Worm (Caenorhabditis elegans) whole organism, L4 larva: ENCODE results near the gene W03B1.5.
"Not testable (repeated sequence)": the region's sequence is repeated elsewhere in the genome, so short reads cannot be mapped to it uniquely, and the experiment has no call there.

Source experiments
- D1046.2 ChIP-seq: fragments of 200-800 bp; sonication (Bioruptor generic); IDR thresholded peaks from 2 replicates; pipeline ENCODE4 v1.3.6; 2022; ENCODE audit warnings: missing genetic modification characterization, missing compliant biosample characterization
- F26F4.8 ChIP-seq: fragments of 200-800 bp; sonication (Bioruptor generic); conservative IDR thresholded peaks from 2 replicates; pipeline ENCODE4 v1.3.6; 2022; ENCODE audit warnings: missing genetic modification characterization, missing compliant biosample characterization
- T26A8.4 ChIP-seq: fragments of 200-800 bp; sonication (Bioruptor generic); IDR thresholded peaks from 2 replicates; pipeline ENCODE4 v1.3.6; 2022; ENCODE audit warnings: missing genetic modification characterization, missing compliant biosample characterization
- Y48G9A.11 ChIP-seq: fragments of 200-800 bp; sonication (Bioruptor generic); IDR thresholded peaks from 2 replicates; pipeline ENCODE4 v1.3.6; 2022; ENCODE audit warnings: missing genetic modification reagents, missing genetic modification characterization, missing compliant biosample characterization
- Y5F2A.4 ChIP-seq: fragments of 200-800 bp; sonication (Bioruptor generic); optimal IDR thresholded peaks from 2 replicates; lab custom pipeline; 2018; ENCODE audit warnings: mild to moderate bottlenecking, missing genetic modification characterization, missing compliant biosample characterization
- aha-1 ChIP-seq: fragments of 150-350 bp; peaks from one replicate; lab custom pipeline; 2014; ENCODE audit warnings: missing biosample characterization, missing genetic modification characterization
- aly-2 ChIP-seq: sonication (generic microtip); optimal IDR thresholded peaks from 2 replicates; lab custom pipeline; 2018; ENCODE audit warnings: missing biosample characterization, missing genetic modification characterization
- ceh-20 ChIP-seq: fragments of 200-800 bp; sonication (Bioruptor generic); IDR thresholded peaks from 2 replicates; pipeline ENCODE4 v1.3.6; 2022; ENCODE audit warnings: missing genetic modification reagents, missing genetic modification characterization, missing compliant biosample characterization
- ceh-28 ChIP-seq: fragments of 150-350 bp; optimal IDR thresholded peaks from 2 replicates; lab custom pipeline; 2014; ENCODE audit warnings: missing biosample characterization, missing genetic modification reagents, missing genetic modification characterization
- ceh-32 ChIP-seq: sonication (generic microtip); optimal IDR thresholded peaks from 2 replicates; lab custom pipeline; 2016; ENCODE audit warnings: mild to moderate bottlenecking, missing genetic modification characterization, missing compliant biosample characterization; ENCODE audit not compliant: poor library complexity
- ceh-44 ChIP-seq: fragments of 200-800 bp; sonication (Bioruptor generic); IDR thresholded peaks from 2 replicates; pipeline ENCODE4 v1.3.6; 2022; ENCODE audit warnings: missing genetic modification reagents, missing genetic modification characterization, missing compliant biosample characterization
- ceh-62 ChIP-seq: sonication (generic microtip); optimal IDR thresholded peaks from 2 replicates; lab custom pipeline; 2017; ENCODE audit warnings: missing biosample characterization, missing genetic modification characterization
- ceh-82 ChIP-seq: sonication (generic microtip); optimal IDR thresholded peaks from 2 replicates; lab custom pipeline; 2017; ENCODE audit warnings: missing biosample characterization, missing genetic modification characterization
- daf-19 ChIP-seq: fragments of 200-800 bp; sonication (Bioruptor generic); conservative IDR thresholded peaks from 2 replicates; pipeline ENCODE4 v1.3.6; 2022; ENCODE audit warnings: missing genetic modification characterization, missing compliant biosample characterization
- egl-27 ChIP-seq: sonication (generic microtip); optimal IDR thresholded peaks from 3 replicates; lab custom pipeline; 2017; ENCODE audit warnings: missing biosample characterization, missing genetic modification reagents, missing genetic modification characterization
- hlh-11 ChIP-seq: fragments of 200-800 bp; sonication (Bioruptor generic); optimal IDR thresholded peaks from 2 replicates; lab custom pipeline; 2018; ENCODE audit warnings: mild to moderate bottlenecking, missing genetic modification characterization, missing compliant biosample characterization
- hlh-30 ChIP-seq: sonication (generic microtip); optimal IDR thresholded peaks from 2 replicates; lab custom pipeline; 2017; ENCODE audit warnings: antibody characterized with exemption, mild to moderate bottlenecking, missing genetic modification characterization, missing compliant biosample characterization; ENCODE audit not compliant: insufficient read depth
- lin-15B ChIP-seq: fragments of 150-350 bp; sonication (generic microtip); optimal IDR thresholded peaks from 3 replicates; lab custom pipeline; 2014; ENCODE audit warnings: missing biosample characterization, missing genetic modification characterization
- lin-39 ChIP-seq: fragments of 150-350 bp; optimal IDR thresholded peaks from 2 replicates; lab custom pipeline; 2014; ENCODE audit warnings: missing biosample characterization, missing genetic modification reagents, missing genetic modification characterization
- mdt-29 ChIP-seq: fragments of 200-800 bp; sonication (Bioruptor generic); IDR thresholded peaks from 2 replicates; pipeline ENCODE4 v1.3.6; 2022; ENCODE audit warnings: missing genetic modification reagents, missing genetic modification characterization, missing compliant biosample characterization
- mes-2 ChIP-seq: sonication (generic microtip); optimal IDR thresholded peaks from 2 replicates; lab custom pipeline; 2016; ENCODE audit warnings: missing genotype, mild to moderate bottlenecking, missing genetic modification characterization, missing compliant biosample characterization; ENCODE audit not compliant: poor library complexity, severe bottlenecking
- mxl-3 ChIP-seq: fragments of 200-800 bp; sonication (Bioruptor generic); optimal IDR thresholded peaks from 2 replicates; lab custom pipeline; 2018; ENCODE audit warnings: mild to moderate bottlenecking, missing genetic modification characterization, missing compliant biosample characterization
- nhr-11 ChIP-seq: fragments of 150-350 bp; optimal IDR thresholded peaks from 2 replicates; lab custom pipeline; 2014; ENCODE audit warnings: missing biosample characterization, missing genetic modification characterization
- nhr-25 ChIP-seq: sonication (generic microtip); optimal IDR thresholded peaks from 2 replicates; lab custom pipeline; 2017; ENCODE audit warnings: missing genetic modification characterization, mild to moderate bottlenecking, missing compliant biosample characterization, antibody characterized with exemption, moderate library complexity, borderline replicate concordance; ENCODE audit not compliant: insufficient read depth
- nhr-41 ChIP-seq: fragments of 200-800 bp; sonication (Bioruptor generic); IDR thresholded peaks from 2 replicates; pipeline ENCODE4 v1.3.6; 2022; ENCODE audit warnings: missing genetic modification reagents, missing genetic modification characterization, missing compliant biosample characterization
- nhr-48 ChIP-seq: sonication (generic microtip); optimal IDR thresholded peaks from 2 replicates; lab custom pipeline; 2016; ENCODE audit warnings: mild to moderate bottlenecking, missing genetic modification characterization, missing compliant biosample characterization
- nhr-76 ChIP-seq: fragments of 150-350 bp; optimal IDR thresholded peaks from 2 replicates; lab custom pipeline; 2014; ENCODE audit warnings: missing biosample characterization, missing genetic modification characterization
- php-3 ChIP-seq: fragments of 200-800 bp; sonication (Bioruptor generic); IDR thresholded peaks from 2 replicates; pipeline ENCODE4 v1.3.6; 2022; ENCODE audit warnings: missing genetic modification reagents, missing genetic modification characterization, missing compliant biosample characterization
- rbr-2 ChIP-seq: sonication (generic microtip); optimal IDR thresholded peaks from 2 replicates; lab custom pipeline; 2016; ENCODE audit warnings: missing genotype, missing genetic modification characterization, missing compliant biosample characterization
- saeg-2 ChIP-seq: fragments of 200-800 bp; sonication (Bioruptor generic); IDR thresholded peaks from 2 replicates; pipeline ENCODE4 v1.3.6; 2022; ENCODE audit warnings: missing genetic modification reagents, missing genetic modification characterization, missing compliant biosample characterization
- sdz-12 ChIP-seq: fragments of 200-800 bp; sonication (Bioruptor generic); optimal IDR thresholded peaks from 2 replicates; lab custom pipeline; 2018; ENCODE audit warnings: mild to moderate bottlenecking, missing genetic modification characterization, missing compliant biosample characterization
- set-16 ChIP-seq: fragments of 200-800 bp; sonication (Bioruptor generic); IDR thresholded peaks from 2 replicates; pipeline ENCODE4 v1.3.6; 2022; ENCODE audit warnings: missing genetic modification reagents, missing genetic modification characterization, missing compliant biosample characterization
- skn-1 ChIP-seq: fragments of 150-350 bp; optimal IDR thresholded peaks from 2 replicates; lab custom pipeline; 2014; ENCODE audit warnings: missing biosample characterization, missing genetic modification characterization
- snpc-1.2 ChIP-seq: fragments of 200-800 bp; sonication (Bioruptor generic); IDR thresholded peaks from 2 replicates; pipeline ENCODE4 v1.3.6; 2022; ENCODE audit warnings: missing genetic modification reagents, missing genetic modification characterization, missing compliant biosample characterization
- snpc-4 ChIP-seq: fragments of 150-350 bp; optimal IDR thresholded peaks from 2 replicates; lab custom pipeline; 2014; ENCODE audit warnings: missing biosample characterization, missing genetic modification characterization
- unc-39 ChIP-seq: sonication (generic microtip); optimal IDR thresholded peaks from 2 replicates; lab custom pipeline; 2017; ENCODE audit warnings: missing biosample characterization, missing genetic modification characterization
- vab-7 ChIP-seq: fragments of 200-800 bp; sonication (Bioruptor generic); IDR thresholded peaks from 2 replicates; pipeline ENCODE4 v1.3.6; 2022; ENCODE audit warnings: missing genetic modification reagents, missing genetic modification characterization, missing compliant biosample characterization
- zfp-2 ChIP-seq: sonication (generic microtip); optimal IDR thresholded peaks from 2 replicates; lab custom pipeline; 2016; ENCODE audit warnings: mild to moderate bottlenecking, missing genetic modification characterization, missing compliant biosample characterization

W03B1.5 gene

ce11 chrIV:4348146-4348545 is at the start of gene W03B1.5:
W03B1.5 (plus strand) TSS chrIV:4348446.
- not testable (repeated sequence) for TF ChIP-seq saeg-2 (GFP tag; lab: Robert Waterston, UW); mes-2 (tag; lab: Kevin White, UChicago); F26F4.8 (GFP tag; lab: Robert Waterston, UW)

ce11 chrIV:4298983-4299382 is 49.3 kb upstream of the W03B1.5 start, which contains the start of gene F15E6.9:
F15E6.9 (minus strand) TSS chrIV:4299083.
- no peak for TF ChIP-seq ceh-28 (tag; lab: Kevin White, UChicago)
- no peak for TF ChIP-seq daf-19
- TF ChIP-seq mdt-29 (GFP tag; lab: Robert Waterston, UW): no peak
- no peak for TF ChIP-seq nhr-11 (tag; lab: Kevin White, UChicago)
- no peak for TF ChIP-seq nhr-25

- no peak for TF ChIP-seq nhr-25
- no peak for TF ChIP-seq mdt-29 (GFP tag; lab: Robert Waterston, UW)
- TF ChIP-seq nhr-76 (tag; lab: Kevin White, UChicago): no peak
- TF ChIP-seq zfp-2 (tag; lab: Kevin White, UChicago): no peak
- no peak for TF ChIP-seq ceh-32
- TF ChIP-seq nhr-11 (tag; lab: Kevin White, UChicago): no peak
- no peak for TF ChIP-seq Y48G9A.11 (GFP tag; lab: Robert Waterston, UW)
- no peak for TF ChIP-seq egl-27 (tag; lab: Kevin White, UChicago)
- TF ChIP-seq php-3: no peak
- no peak for TF ChIP-seq lin-39 (tag; lab: Kevin White, UChicago)
- no peak for TF ChIP-seq D1046.2
- no peak for TF ChIP-seq skn-1 (tag; lab: Kevin White, UChicago)
- TF ChIP-seq unc-39: no peak
- no peak for TF ChIP-seq lin-15B (tag; lab: Kevin White, UChicago)
- no peak for TF ChIP-seq hlh-30 (tag; lab: Kevin White, UChicago)
- no peak for TF ChIP-seq aly-2 (tag; lab: Kevin White, UChicago)
- TF ChIP-seq mxl-3: peak; percentile 30
- TF ChIP-seq vab-7: no peak
- no peak for TF ChIP-seq Y5F2A.4 (GFP tag; lab: Kevin White, UChicago)
- TF ChIP-seq ceh-82 (tag; lab: Kevin White, UChicago): no peak
- no peak for TF ChIP-seq sdz-12 (GFP tag; lab: Kevin White, UChicago)
- no peak for TF ChIP-seq snpc-1.2 (GFP tag; lab: Robert Waterston, UW)
- peak; percentile 51 for TF ChIP-seq nhr-48 (tag; lab: Kevin White, UChicago)
- TF ChIP-seq rbr-2 (tag; lab: Kevin White, UChicago): no peak
- TF ChIP-seq ceh-44 (GFP tag; lab: Robert Waterston, UW): no peak
- no peak for TF ChIP-seq nhr-41 (GFP tag; lab: Robert Waterston, UW)
- peak; percentile 67 for TF ChIP-seq hlh-11
- no peak for TF ChIP-seq snpc-4 (tag; lab: Kevin White, UChicago)
- no peak for TF ChIP-seq ceh-62 (tag; lab: Kevin White, UChicago)
- peak; percentile 34; the same call in 1 of the 2 replicates for TF ChIP-seq set-16 (GFP tag; lab: Robert Waterston, UW)
- peak; percentile 64 for TF ChIP-seq T26A8.4 (GFP tag; lab: Robert Waterston, UW)
- peak; percentile 79 for TF ChIP-seq aha-1
- no peak for TF ChIP-seq ceh-20 (GFP tag; lab: Robert Waterston, UW)
These were observed 48.3 kb upstream of the W03B1.5 start for ce11 chrIV:4299994-4300393.
